Worm (Caenorhabditis elegans) whole organism, mixed stage, embryonic: ENCODE data around the gene Y53C12B.7.

Source experiments
- M03D4.4 ChIP-seq: sonication (generic microtip); optimal IDR thresholded peaks from 2 replicates; lab custom pipeline; 2017; ENCODE audit warnings: mild to moderate bottlenecking, missing genetic modification characterization, missing compliant biosample characterization
- bed-3 ChIP-seq: fragments of 200-800 bp; sonication (Bioruptor generic); optimal IDR thresholded peaks from 3 replicates; lab custom pipeline; 2018; ENCODE audit warnings: mild to moderate bottlenecking, missing genetic modification characterization, moderate library complexity, missing compliant biosample characterization
- blmp-1 ChIP-seq: fragments of 150-350 bp; optimal IDR thresholded peaks from 2 replicates; lab custom pipeline; 2014; ENCODE audit warnings: missing biosample characterization, missing genetic modification characterization
- ceh-39 ChIP-seq: fragments of 150-350 bp; optimal IDR thresholded peaks from 2 replicates; lab custom pipeline; 2014; ENCODE audit warnings: missing biosample characterization, missing genetic modification characterization
- ceh-43 ChIP-seq: fragments of 200-800 bp; sonication (Bioruptor generic); optimal IDR thresholded peaks from 2 replicates; lab custom pipeline; 2018; ENCODE audit warnings: mild to moderate bottlenecking, missing genetic modification characterization, moderate library complexity, missing compliant biosample characterization
- ceh-83 ChIP-seq: fragments of 200-800 bp; sonication (Bioruptor generic); optimal IDR thresholded peaks from 2 replicates; lab custom pipeline; 2018; ENCODE audit warnings: mild to moderate bottlenecking, missing genetic modification characterization, missing compliant biosample characterization
- ces-1 ChIP-seq: fragments of 150-350 bp; optimal IDR thresholded peaks from 2 replicates; lab custom pipeline; 2014; ENCODE audit warnings: missing biosample characterization, missing genetic modification reagents, missing genetic modification characterization
- cnd-1 ChIP-seq: fragments of 200-800 bp; sonication (Bioruptor generic); optimal IDR thresholded peaks from 2 replicates; lab custom pipeline; 2018; ENCODE audit warnings: mild to moderate bottlenecking, missing genetic modification characterization, missing compliant biosample characterization
- drap-1 ChIP-seq: fragments of 200-800 bp; sonication (Bioruptor generic); optimal IDR thresholded peaks from 3 replicates; lab custom pipeline; 2018; ENCODE audit warnings: mild to moderate bottlenecking, missing genetic modification characterization, missing compliant biosample characterization
- elt-1 ChIP-seq: sonication (generic microtip); optimal IDR thresholded peaks from 2 replicates; lab custom pipeline; 2017; ENCODE audit warnings: missing genetic modification characterization, mild to moderate bottlenecking, missing compliant biosample characterization, antibody characterized with exemption, moderate library complexity, borderline replicate concordance; ENCODE audit not compliant: insufficient read depth
- elt-3 ChIP-seq: fragments of 150-350 bp; optimal IDR thresholded peaks from 2 replicates; lab custom pipeline; 2014; ENCODE audit warnings: missing biosample characterization, missing genetic modification characterization
- ham-2 ChIP-seq: fragments of 200-800 bp; sonication (Bioruptor generic); optimal IDR thresholded peaks from 2 replicates; lab custom pipeline; 2018; ENCODE audit warnings: mild to moderate bottlenecking, missing genetic modification characterization, missing compliant biosample characterization
- hlh-1 ChIP-seq: fragments of 150-350 bp; optimal IDR thresholded peaks from 2 replicates; lab custom pipeline; 2014; ENCODE audit warnings: missing biosample characterization, missing genetic modification reagents, missing genetic modification characterization
- lin-13 ChIP-seq: fragments of 150-350 bp; optimal IDR thresholded peaks from 2 replicates; lab custom pipeline; 2014; ENCODE audit warnings: missing biosample characterization, missing genetic modification characterization
- lin-32 ChIP-seq: fragments of 200-800 bp; sonication (Bioruptor generic); optimal IDR thresholded peaks from 2 replicates; lab custom pipeline; 2018; ENCODE audit warnings: mild to moderate bottlenecking, missing genetic modification characterization, missing compliant biosample characterization
- lsy-2 ChIP-seq: fragments of 150-350 bp; optimal IDR thresholded peaks from 2 replicates; lab custom pipeline; 2014; ENCODE audit warnings: missing biosample characterization, missing genetic modification characterization
- mep-1 ChIP-seq: fragments of 150-350 bp; optimal IDR thresholded peaks from 2 replicates; lab custom pipeline; 2017; ENCODE audit warnings: missing biosample characterization, missing genetic modification reagents, missing genetic modification characterization, inconsistent platforms
- mls-2 ChIP-seq: sonication (generic microtip); optimal IDR thresholded peaks from 2 replicates; lab custom pipeline; 2016; ENCODE audit warnings: mild to moderate bottlenecking, missing genetic modification characterization, moderate library complexity, missing compliant biosample characterization
- nhr-12 ChIP-seq: fragments of 150-350 bp; optimal IDR thresholded peaks from 2 replicates; lab custom pipeline; 2014; ENCODE audit warnings: missing biosample characterization, missing genetic modification characterization
- nhr-2 ChIP-seq: fragments of 150-350 bp; optimal IDR thresholded peaks from 2 replicates; lab custom pipeline; 2014; ENCODE audit warnings: missing biosample characterization, missing genetic modification characterization
- nhr-237 ChIP-seq: fragments of 150-350 bp; optimal IDR thresholded peaks from 2 replicates; lab custom pipeline; 2014; ENCODE audit warnings: missing biosample characterization, missing genetic modification characterization
- nhr-76 ChIP-seq: sonication (generic microtip); optimal IDR thresholded peaks from 2 replicates; lab custom pipeline; 2017; ENCODE audit warnings: missing biosample characterization, missing genetic modification characterization
- sem-2 ChIP-seq: fragments of 200-800 bp; sonication (Bioruptor generic); optimal IDR thresholded peaks from 2 replicates; lab custom pipeline; 2018; ENCODE audit warnings: mild to moderate bottlenecking, missing genetic modification characterization, missing compliant biosample characterization
- snpc-4 ChIP-seq: fragments of 150-350 bp; optimal IDR thresholded peaks from 2 replicates; lab custom pipeline; 2014; ENCODE audit warnings: missing biosample characterization, missing genetic modification characterization
- sptf-1 ChIP-seq: sonication (generic microtip); optimal IDR thresholded peaks from 2 replicates; lab custom pipeline; 2017; ENCODE audit warnings: mild to moderate bottlenecking, missing genetic modification characterization, moderate library complexity, missing compliant biosample characterization
- tbx-8 ChIP-seq: fragments of 200-800 bp; sonication (Bioruptor generic); optimal IDR thresholded peaks from 2 replicates; lab custom pipeline; 2018; ENCODE audit warnings: mild to moderate bottlenecking, missing genetic modification characterization, moderate library complexity, missing compliant biosample characterization
- unc-120 ChIP-seq: sonication (generic microtip); optimal IDR thresholded peaks from 2 replicates; lab custom pipeline; 2017; ENCODE audit warnings: missing genetic modification characterization, missing compliant biosample characterization; ENCODE audit not compliant: poor library complexity, severe bottlenecking
- unc-39 ChIP-seq: fragments of 150-350 bp; optimal IDR thresholded peaks from 2 replicates; lab custom pipeline; 2014; ENCODE audit warnings: missing biosample characterization, missing genetic modification characterization
- unc-62 ChIP-seq: fragments of 150-350 bp; optimal IDR thresholded peaks from 2 replicates; lab custom pipeline; 2014; ENCODE audit warnings: missing biosample characterization, missing genetic modification reagents, missing genetic modification characterization
- zip-8 ChIP-seq: fragments of 150-350 bp; optimal IDR thresholded peaks from 2 replicates; lab custom pipeline; 2014; ENCODE audit warnings: missing biosample characterization, missing genetic modification characterization
- ztf-11 ChIP-seq: fragments of 150-350 bp; optimal IDR thresholded peaks from 2 replicates; lab custom pipeline; 2014; ENCODE audit warnings: missing biosample characterization, missing genetic modification characterization

The Y53C12B.7 gene

DNA sequence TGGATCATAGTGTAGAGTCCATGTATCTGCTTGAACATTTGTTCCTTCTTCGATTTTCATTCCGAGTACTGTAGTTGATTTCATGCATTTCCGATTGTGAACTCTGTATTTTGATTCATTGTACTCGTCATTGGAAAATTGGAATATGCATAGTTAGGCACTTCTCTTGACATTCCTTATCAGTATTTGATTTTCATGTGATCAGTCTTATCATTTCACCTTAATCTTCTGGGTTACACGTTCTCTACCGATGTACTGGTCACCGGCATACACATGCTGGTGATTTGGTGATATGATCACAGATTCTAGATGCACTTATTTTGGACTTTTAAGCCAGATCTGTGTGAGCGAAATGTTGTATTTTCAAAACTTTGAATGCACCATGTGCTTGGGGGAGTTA, 38.2 kb upstream of the Y53C12B.7 start:
- TF ChIP-seq ham-2 (GFP tag; lab: Kevin White, UChicago): no peak
- TF ChIP-seq ceh-43 (GFP tag; lab: Kevin White, UChicago): no peak

ce11 chrII:9787395-9788152, 34.6 kb upstream of the Y53C12B.7 start, which contains the start of gene cyp-13A2:
cyp-13A2 (minus strand) TSS chrII:9787629.
- no peak for TF ChIP-seq lin-13
- TF ChIP-seq unc-120: peak; percentile 52
- TF ChIP-seq elt-1: peak; percentile 44
- peak; percentile 23 for TF ChIP-seq unc-62

ce11 chrII:9786215-9786614, 33.2 kb upstream of the Y53C12B.7 start:
- no peak for TF ChIP-seq ces-1 (GFP tag; lab: Kevin White, UChicago)
- no peak for TF ChIP-seq blmp-1 (tag; lab: Kevin White, UChicago)
- no peak for TF ChIP-seq ztf-11 (tag; lab: Kevin White, UChicago)
- TF ChIP-seq zip-8 (tag; lab: Kevin White, UChicago): no peak
- TF ChIP-seq nhr-237 (tag; lab: Kevin White, UChicago): no peak
- TF ChIP-seq, all 35 proteins: peak for 0

DNA sequence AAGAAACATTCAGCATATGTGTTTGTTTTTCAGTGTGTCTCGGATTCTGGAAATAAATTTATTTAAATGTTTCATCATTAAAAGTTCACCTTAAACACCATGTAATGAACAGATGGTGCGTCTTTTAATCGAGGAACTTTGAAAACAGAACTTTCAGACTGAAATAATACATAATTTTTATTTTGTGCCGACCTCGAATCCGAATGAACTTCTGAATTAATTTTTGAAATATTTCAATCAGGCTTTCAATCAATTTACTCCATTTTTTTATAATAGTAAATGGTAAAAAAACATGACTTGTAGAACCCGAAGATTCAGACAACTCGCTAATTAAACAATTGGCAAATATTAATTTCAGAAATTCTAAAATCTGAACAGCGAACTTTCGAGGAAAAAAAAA, 29.3 kb upstream of the Y53C12B.7 start, which contains the start of gene T10B9.14:
TSS of gene T10B9.14 (minus strand) at position 101 of the 400 bp plus-strand sequence.
- TF ChIP-seq zip-8 (tag; lab: Kevin White, UChicago) (no peak), cnd-1 (tag; lab: Kevin White, UChicago) (no peak), nhr-12 (no peak), nhr-76 (tag; lab: Kevin White, UChicago) (no peak), ztf-11 (tag; lab: Kevin White, UChicago) (no peak), nhr-2 (tag; lab: Kevin White, UChicago) (no peak), bed-3 (no peak), ham-2 (GFP tag; lab: Kevin White, UChicago) (no peak), M03D4.4 (tag; lab: Kevin White, UChicago) (no peak), lin-32 (no peak), drap-1 (GFP tag; lab: Kevin White, UChicago) (no peak), elt-3 (tag; lab: Kevin White, UChicago) (no peak), mep-1 (no peak), lin-13 (no peak), nhr-237 (tag; lab: Kevin White, UChicago) (no peak), lsy-2 (tag; lab: Kevin White, UChicago) (no peak)

DNA sequence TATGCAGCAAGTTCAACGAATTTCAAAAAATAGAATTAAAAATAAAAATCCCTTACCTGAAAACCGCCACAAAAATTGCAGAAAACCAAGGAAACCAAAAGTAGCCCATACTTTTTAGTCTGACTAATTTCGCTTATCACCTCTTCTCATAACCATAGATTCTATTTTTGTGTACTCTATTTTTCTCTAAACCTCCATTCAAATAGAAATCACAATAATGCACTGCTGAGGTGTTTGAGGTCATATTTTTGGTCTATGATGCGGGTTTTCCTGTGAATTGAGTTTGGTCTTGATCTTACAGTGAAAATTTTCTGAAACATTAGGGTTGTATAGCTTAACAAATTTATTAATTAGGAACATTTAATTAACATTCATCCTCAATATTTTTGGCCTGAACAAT, 28.8 kb upstream of the Y53C12B.7 start, which contains the start of gene cyp-13A1:
TSS of gene cyp-13A1 (minus strand) at position 156 of the 400 bp plus-strand sequence.
- TF ChIP-seq ztf-11 (tag; lab: Kevin White, UChicago) (no peak), mls-2 (tag; lab: Kevin White, UChicago) (no peak), cnd-1 (tag; lab: Kevin White, UChicago) (no peak), elt-1 (no peak), ces-1 (GFP tag; lab: Kevin White, UChicago) (no peak), tbx-8 (GFP tag; lab: Kevin White, UChicago) (no peak), nhr-2 (tag; lab: Kevin White, UChicago) (no peak), sem-2 (GFP tag; lab: Kevin White, UChicago) (no peak), lin-32 (no peak), nhr-237 (tag; lab: Kevin White, UChicago) (no peak), hlh-1 (no peak), ceh-43 (GFP tag; lab: Kevin White, UChicago) (no peak), sptf-1 (tag; lab: Kevin White, UChicago) (no peak), snpc-4 (no peak), nhr-76 (tag; lab: Kevin White, UChicago) (no peak), unc-39 (tag; lab: Kevin White, UChicago) (no peak)

DNA sequence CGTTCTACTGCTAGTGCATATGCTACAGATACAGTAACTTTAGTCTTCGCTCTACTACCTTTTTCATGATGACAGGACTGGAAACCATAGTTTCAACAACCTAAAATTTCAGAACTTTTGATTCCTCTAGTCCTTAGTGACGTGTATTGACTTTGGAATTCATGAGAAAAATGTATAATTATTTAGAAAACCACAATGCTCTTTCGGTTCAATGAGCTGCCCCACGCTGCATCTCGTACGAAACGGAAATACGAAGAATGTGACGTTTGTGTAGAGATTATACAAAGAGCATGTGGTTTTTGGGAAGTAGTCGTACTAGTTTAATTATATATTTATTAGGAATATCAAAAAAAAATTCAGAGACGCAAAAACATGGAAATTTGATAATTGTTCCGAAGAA, 25.5 kb upstream of the Y53C12B.7 start:
- no peak for TF ChIP-seq tbx-8 (GFP tag; lab: Kevin White, UChicago)
- TF ChIP-seq elt-3 (tag; lab: Kevin White, UChicago): no peak
- TF ChIP-seq elt-1: no peak
- no peak for TF ChIP-seq lsy-2 (tag; lab: Kevin White, UChicago)
- no peak for TF ChIP-seq ceh-43 (GFP tag; lab: Kevin White, UChicago)
- TF ChIP-seq sptf-1 (tag; lab: Kevin White, UChicago): no peak
- no peak for TF ChIP-seq unc-62
- TF ChIP-seq nhr-76 (tag; lab: Kevin White, UChicago): no peak
- TF ChIP-seq unc-39 (tag; lab: Kevin White, UChicago): no peak
- TF ChIP-seq drap-1 (GFP tag; lab: Kevin White, UChicago): no peak
- no peak for TF ChIP-seq ztf-11 (tag; lab: Kevin White, UChicago)
- TF ChIP-seq ceh-39 (tag; lab: Kevin White, UChicago): no peak
- TF ChIP-seq ceh-83 (GFP tag; lab: Kevin White, UChicago): no peak
- no peak for TF ChIP-seq ham-2 (GFP tag; lab: Kevin White, UChicago)
